Worm (Caenorhabditis elegans): ENCODE results near the gene C45G9.14.

DNA sequence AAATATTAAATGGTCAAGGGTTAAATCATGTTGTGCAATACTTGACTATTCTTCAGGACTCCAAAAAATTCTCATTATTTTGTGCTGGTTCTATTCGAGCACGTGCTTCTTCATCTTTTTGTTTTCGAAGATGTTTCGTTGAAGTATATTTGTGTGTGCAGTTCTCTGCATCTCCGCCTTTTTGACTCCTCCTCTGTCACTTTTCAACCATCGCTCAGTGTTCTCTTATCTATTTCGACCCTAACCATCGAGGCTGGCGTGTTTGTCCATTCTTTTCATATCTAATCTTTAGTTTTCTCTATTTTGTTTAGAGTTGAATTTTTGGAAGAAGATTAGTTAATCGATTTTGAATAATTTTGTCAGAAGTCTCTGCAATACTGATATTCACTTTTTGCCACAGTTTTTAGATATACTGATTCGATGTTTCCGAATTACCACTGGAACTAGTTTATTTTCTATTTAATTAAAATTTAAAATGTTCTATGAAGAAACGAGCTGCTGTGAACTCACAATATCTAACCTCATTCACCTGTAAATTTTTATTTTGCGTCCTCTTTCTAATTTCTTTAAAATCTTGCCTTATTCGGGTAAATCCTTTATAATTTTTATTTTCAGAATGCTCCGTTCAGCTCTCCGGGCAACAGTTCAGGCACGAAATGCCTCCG lies 32.5 kb downstream of the C45G9.14 start, which contains the start of gene alh-1:
- TF ChIP-seq nhr-237 (tag; optimal IDR thresholded peaks at IDR 0.05) (no peak), zag-1 (tag; optimal IDR thresholded peaks at IDR 0.05) (no peak), unc-62 (GFP tag; optimal IDR thresholded peaks at IDR 0.05) (no peak), F13H6.1 (tag; optimal IDR thresholded peaks at IDR 0.05) (peak; percentile 36), nhr-11 (tag; optimal IDR thresholded peaks at IDR 0.05) (no peak), fos-1 (tag; optimal IDR thresholded peaks at IDR 0.05) (peak; percentile 69), nhr-12 (tag; optimal IDR thresholded peaks at IDR 0.05) (no peak), egl-27 (tag; optimal IDR thresholded peaks at IDR 0.05) (no peak), ceh-82 (tag; optimal IDR thresholded peaks at IDR 0.05) (no peak), nhr-23 (tag; optimal IDR thresholded peaks at IDR 0.05) (no peak)
